Worm (Caenorhabditis elegans): Measurements from ENCODE around the gene nlp-34.

DNA sequence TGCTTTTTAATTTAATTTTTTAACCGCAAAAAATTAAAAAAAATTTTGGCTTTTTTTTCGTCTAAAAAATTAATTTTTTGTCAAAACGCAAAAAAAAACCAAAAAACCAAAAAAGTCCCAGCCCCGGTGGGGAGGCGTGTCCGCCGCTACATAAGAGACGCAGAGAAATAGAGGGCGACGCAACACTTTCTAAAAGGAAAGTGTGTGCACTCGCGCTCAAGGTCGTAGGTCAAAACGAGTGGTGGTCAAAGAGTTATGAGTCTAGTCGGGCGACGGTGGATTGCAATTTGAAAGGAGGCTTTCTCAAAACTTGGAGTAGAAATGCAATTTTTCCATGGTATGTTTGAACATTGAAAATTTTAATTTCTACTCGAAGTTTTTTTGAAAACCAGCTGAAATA, 25.6 kb upstream of the nlp-34 start:
- TF ChIP-seq lin-13 (tag; optimal IDR thresholded peaks at IDR 0.05) (no peak), mep-1 (tag; optimal IDR thresholded peaks at IDR 0.05) (no peak), nhr-12 (tag; optimal IDR thresholded peaks at IDR 0.05) (no peak), cnd-1 (tag; optimal IDR thresholded peaks at IDR 0.05) (no peak), elt-3 (tag; optimal IDR thresholded peaks at IDR 0.05) (no peak), unc-39 (tag; optimal IDR thresholded peaks at IDR 0.05) (no peak), ceh-43 (GFP tag; optimal IDR thresholded peaks at IDR 0.05) (no peak), pha-4 (tag; optimal IDR thresholded peaks at IDR 0.05) (no peak), nhr-237 (tag; optimal IDR thresholded peaks at IDR 0.05) (no peak), snpc-4 (tag; optimal IDR thresholded peaks at IDR 0.05) (no peak), sem-2 (GFP tag; optimal IDR thresholded peaks at IDR 0.05) (no peak), bed-3 (GFP tag; optimal IDR thresholded peaks at IDR 0.05) (no peak), unc-120 (tag; optimal IDR thresholded peaks at IDR 0.05; ENCODE audit: poor library complexity, severe bottlenecking) (no peak)
